Worm (Caenorhabditis elegans) whole organism, early embryonic: Measurements from ENCODE around the gene Y69H2.10.

Experiments
- aly-1 ChIP-seq: sonication (generic microtip); optimal IDR thresholded peaks from 2 replicates; lab custom pipeline; 2016; ENCODE audit warnings: missing genetic modification characterization, missing compliant biosample characterization
- ama-1 ChIP-seq: fragments of 150-350 bp; optimal IDR thresholded peaks from 2 replicates; lab custom pipeline; 2014
- ceh-36 ChIP-seq: sonication (generic microtip); optimal IDR thresholded peaks from 2 replicates; lab custom pipeline; 2016; ENCODE audit warnings: missing genetic modification characterization, inconsistent platforms, missing compliant biosample characterization
- hmbx-1 ChIP-seq: sonication (generic microtip); optimal IDR thresholded peaks from 2 replicates; lab custom pipeline; 2016; ENCODE audit warnings: mild to moderate bottlenecking, missing genetic modification characterization, missing compliant biosample characterization
- hmg-4 ChIP-seq: fragments of 200-800 bp; sonication (Bioruptor generic); optimal IDR thresholded peaks from 2 replicates; lab custom pipeline; 2018; ENCODE audit warnings: mild to moderate bottlenecking, missing genetic modification characterization, missing compliant biosample characterization
- scrt-1 ChIP-seq: fragments of 200-800 bp; sonication (Bioruptor generic); IDR thresholded peaks from 2 replicates; pipeline ENCODE4 v1.3.6; 2022; ENCODE audit warnings: missing genetic modification characterization, missing compliant biosample characterization
- sea-1 ChIP-seq: fragments of 200-800 bp; sonication (Bioruptor generic); conservative IDR thresholded peaks from 2 replicates; pipeline ENCODE4 v1.3.6; 2022; ENCODE audit warnings: missing genetic modification characterization, missing compliant biosample characterization
- tbx-11 ChIP-seq: fragments of 200-800 bp; sonication (Bioruptor generic); IDR thresholded peaks from 2 replicates; pipeline ENCODE4 v1.3.6; 2022; ENCODE audit warnings: missing genetic modification characterization, missing compliant biosample characterization
- tra-4 ChIP-seq: sonication (generic microtip); optimal IDR thresholded peaks from 2 replicates; lab custom pipeline; 2017; ENCODE audit warnings: missing genetic modification characterization, missing compliant biosample characterization

DNA sequence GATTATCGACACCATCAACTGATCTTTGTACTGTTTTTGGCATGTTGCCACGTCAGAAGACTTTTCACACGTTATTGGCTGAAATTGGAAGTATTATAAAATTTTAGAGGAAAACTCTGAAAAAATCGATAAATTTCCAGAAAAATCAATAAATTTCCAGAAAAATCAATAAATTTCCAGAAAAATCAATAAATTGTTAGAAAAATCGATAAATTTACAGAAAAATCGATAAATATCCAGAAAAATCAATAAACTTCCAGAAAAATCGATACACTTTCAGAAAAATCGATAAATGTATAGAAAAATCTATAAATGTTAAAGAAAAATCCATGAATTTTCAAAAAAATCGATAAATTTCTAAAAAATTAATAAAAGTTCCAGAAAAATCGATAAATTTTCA lies 41.2 kb upstream of the Y69H2.10 start:
- TF ChIP-seq ceh-36 (tag; lab: Kevin White, UChicago) (no peak), ama-1 (lab: Kevin White, UChicago) (no peak), tra-4 (tag; lab: Kevin White, UChicago) (no peak), sea-1 (GFP tag; lab: Robert Waterston, UW) (no peak), scrt-1 (GFP tag; lab: Robert Waterston, UW) (no peak), aly-1 (no peak), hmg-4 (GFP tag; lab: Kevin White, UChicago) (no peak), tbx-11 (GFP tag; lab: Robert Waterston, UW) (no peak), hmbx-1 (tag; lab: Kevin White, UChicago) (no peak)
